Worm (Caenorhabditis elegans) whole organism, L4 larva: ENCODE data around the gene amx-1.
A peak's percentile ranks its signal among the peaks of the same experiment; 100 is the strongest.

Source experiments
- F26F4.8 ChIP-seq: fragments of 200-800 bp; sonication (Bioruptor generic); conservative IDR thresholded peaks from 2 replicates; pipeline ENCODE4 v1.3.6; 2022; ENCODE audit warnings: missing genetic modification characterization, missing compliant biosample characterization
- F44E2.7 ChIP-seq: fragments of 200-800 bp; sonication (Bioruptor generic); IDR thresholded peaks from 2 replicates; pipeline ENCODE4 v2.1.2; 2022; ENCODE audit warnings: missing genetic modification characterization, missing compliant biosample characterization
- F49E8.2 ChIP-seq: sonication (generic microtip); optimal IDR thresholded peaks from 2 replicates; lab custom pipeline; 2016; ENCODE audit warnings: missing compliant biosample characterization, mild to moderate bottlenecking, missing genetic modification characterization, borderline replicate concordance
- T20F7.1 ChIP-seq: fragments of 200-800 bp; sonication (Bioruptor generic); optimal IDR thresholded peaks from 2 replicates; lab custom pipeline; 2018; ENCODE audit warnings: mild to moderate bottlenecking, missing genetic modification characterization, missing compliant biosample characterization
- Y105C5A.15 ChIP-seq: fragments of 200-800 bp; sonication (Bioruptor generic); IDR thresholded peaks from 2 replicates; pipeline ENCODE4 v1.3.6; 2022; ENCODE audit warnings: missing genetic modification characterization, missing compliant biosample characterization
- Y75B8A.6 ChIP-seq: fragments of 200-800 bp; sonication (Bioruptor generic); IDR thresholded peaks from 2 replicates; pipeline ENCODE4 v1.3.6; 2022; ENCODE audit warnings: missing genetic modification reagents, missing genetic modification characterization, missing compliant biosample characterization
- ZK337.2 ChIP-seq: fragments of 200-800 bp; sonication (Bioruptor generic); IDR thresholded peaks from 2 replicates; pipeline ENCODE4 v1.3.6; 2022; ENCODE audit warnings: missing genetic modification reagents, missing genetic modification characterization, missing compliant biosample characterization
- ZK546.5 ChIP-seq, 2 experiments: sonication (generic microtip); optimal IDR thresholded peaks; 2 replicates each; lab custom pipeline; 2017; ENCODE audit warnings: missing biosample characterization in 2 of 2, missing genetic modification characterization in 2 of 2
- aha-1 ChIP-seq: fragments of 150-350 bp; peaks from one replicate; lab custom pipeline; 2014; ENCODE audit warnings: missing biosample characterization, missing genetic modification characterization
- ama-1 ChIP-seq: fragments of 150-350 bp; optimal IDR thresholded peaks from 2 replicates; lab custom pipeline; 2014; ENCODE audit warnings: inconsistent platforms, mixed read lengths
- arid-1 ChIP-seq: fragments of 200-800 bp; sonication (Bioruptor generic); conservative IDR thresholded peaks from 2 replicates; pipeline ENCODE4 v1.3.6; 2022; ENCODE audit warnings: missing genetic modification reagents, missing genetic modification characterization, missing compliant biosample characterization
- attf-4 ChIP-seq: sonication (generic microtip); optimal IDR thresholded peaks from 3 replicates; lab custom pipeline; 2017; ENCODE audit warnings: missing biosample characterization, missing genetic modification characterization
- ceh-32 ChIP-seq: sonication (generic microtip); optimal IDR thresholded peaks from 2 replicates; lab custom pipeline; 2016; ENCODE audit warnings: mild to moderate bottlenecking, missing genetic modification characterization, missing compliant biosample characterization; ENCODE audit not compliant: poor library complexity
- cey-2 ChIP-seq: sonication (generic microtip); optimal IDR thresholded peaks from 3 replicates; lab custom pipeline; 2017; ENCODE audit warnings: missing genetic modification characterization, mild to moderate bottlenecking, missing compliant biosample characterization, antibody characterized with exemption, borderline replicate concordance; ENCODE audit not compliant: insufficient read depth
- daf-16 ChIP-seq, 3 experiments: sonication (generic microtip); optimal IDR thresholded peaks; 2 replicates each; lab custom pipeline; 2016 to 2017; ENCODE audit warnings: missing genetic modification characterization in 3 of 3, missing genetic modification reagents in 3 of 3, mild to moderate bottlenecking in 2 of 3, missing compliant biosample characterization in 2 of 3, missing biosample characterization in 1 of 3, moderate library complexity in 1 of 3
- dmd-8 ChIP-seq: fragments of 200-800 bp; sonication (Bioruptor generic); IDR thresholded peaks from 2 replicates; pipeline ENCODE4 v1.3.6; 2022; ENCODE audit warnings: missing genetic modification characterization, missing compliant biosample characterization
- dpl-1 ChIP-seq: fragments of 150-350 bp; optimal IDR thresholded peaks from 2 replicates; lab custom pipeline; 2014; ENCODE audit warnings: missing biosample characterization, missing genetic modification reagents, missing genetic modification characterization
- duxl-1 ChIP-seq: sonication (generic microtip); optimal IDR thresholded peaks from 2 replicates; lab custom pipeline; 2016; ENCODE audit warnings: mild to moderate bottlenecking, missing genetic modification characterization, moderate library complexity, missing compliant biosample characterization; ENCODE audit not compliant: poor library complexity
- fos-1 ChIP-seq: fragments of 150-350 bp; optimal IDR thresholded peaks from 2 replicates; lab custom pipeline; 2014; ENCODE audit warnings: missing biosample characterization, missing genetic modification characterization
- hif-1 ChIP-seq, 2 experiments: sonication (generic microtip); optimal IDR thresholded peaks; 2 replicates each; lab custom pipeline; 2016 to 2017; ENCODE audit warnings: missing compliant biosample characterization in 2 of 2, missing genetic modification characterization in 2 of 2, missing genetic modification reagents in 2 of 2, missing genotype in 2 of 2, mild to moderate bottlenecking in 1 of 2
- hlh-30 ChIP-seq: sonication (generic microtip); optimal IDR thresholded peaks from 2 replicates; lab custom pipeline; 2017; ENCODE audit warnings: antibody characterized with exemption, mild to moderate bottlenecking, missing genetic modification characterization, missing compliant biosample characterization; ENCODE audit not compliant: insufficient read depth
- lim-7 ChIP-seq: fragments of 200-800 bp; sonication (Bioruptor generic); IDR thresholded peaks from 2 replicates; pipeline ENCODE4 v1.3.6; 2022; ENCODE audit warnings: missing genetic modification characterization, missing compliant biosample characterization
- lin-1 ChIP-seq: fragments of 200-800 bp; sonication (Bioruptor generic); IDR thresholded peaks from 2 replicates; pipeline ENCODE4 v1.3.6; 2022; ENCODE audit warnings: missing genetic modification reagents, missing genetic modification characterization, missing compliant biosample characterization
- lin-39 ChIP-seq: fragments of 150-350 bp; optimal IDR thresholded peaks from 2 replicates; lab custom pipeline; 2014; ENCODE audit warnings: missing biosample characterization, missing genetic modification reagents, missing genetic modification characterization
- mdl-1 ChIP-seq, 2 experiments: fragments of 150-350 bp in 1 of 2; sonication (generic microtip) in 1 of 2; optimal IDR thresholded peaks; 2 replicates each; lab custom pipeline; 2014 to 2017; ENCODE audit warnings: missing biosample characterization in 2 of 2, missing genetic modification characterization in 2 of 2
- mdt-29 ChIP-seq: fragments of 200-800 bp; sonication (Bioruptor generic); IDR thresholded peaks from 2 replicates; pipeline ENCODE4 v1.3.6; 2022; ENCODE audit warnings: missing genetic modification reagents, missing genetic modification characterization, missing compliant biosample characterization
- mep-1 ChIP-seq: fragments of 150-350 bp; sonication (generic microtip); optimal IDR thresholded peaks from 3 replicates; lab custom pipeline; 2014; ENCODE audit warnings: missing biosample characterization, missing genetic modification characterization
- mxl-2 ChIP-seq: fragments of 200-800 bp; sonication (Bioruptor generic); conservative IDR thresholded peaks from 2 replicates; pipeline ENCODE4 v1.3.6; 2022; ENCODE audit warnings: missing genetic modification reagents, missing genetic modification characterization, missing compliant biosample characterization
- nhr-10 ChIP-seq: fragments of 150-350 bp; optimal IDR thresholded peaks from 2 replicates; lab custom pipeline; 2014; ENCODE audit warnings: missing biosample characterization, missing genetic modification characterization
- nhr-11 ChIP-seq: fragments of 150-350 bp; optimal IDR thresholded peaks from 2 replicates; lab custom pipeline; 2014; ENCODE audit warnings: missing biosample characterization, missing genetic modification characterization
- nhr-28 ChIP-seq: fragments of 150-350 bp; optimal IDR thresholded peaks from 2 replicates; lab custom pipeline; 2014; ENCODE audit warnings: missing biosample characterization, missing genetic modification characterization
- nhr-41 ChIP-seq: fragments of 200-800 bp; sonication (Bioruptor generic); IDR thresholded peaks from 2 replicates; pipeline ENCODE4 v1.3.6; 2022; ENCODE audit warnings: missing genetic modification reagents, missing genetic modification characterization, missing compliant biosample characterization
- nhr-6 ChIP-seq: fragments of 150-350 bp; optimal IDR thresholded peaks from 2 replicates; lab custom pipeline; 2014; ENCODE audit warnings: missing biosample characterization, missing genetic modification characterization
- php-3 ChIP-seq: fragments of 200-800 bp; sonication (Bioruptor generic); IDR thresholded peaks from 2 replicates; pipeline ENCODE4 v1.3.6; 2022; ENCODE audit warnings: missing genetic modification reagents, missing genetic modification characterization, missing compliant biosample characterization
- pqm-1 ChIP-seq: sonication (generic microtip); optimal IDR thresholded peaks from 2 replicates; lab custom pipeline; 2017; ENCODE audit warnings: missing biosample characterization, missing genetic modification characterization
- sdz-12 ChIP-seq: fragments of 200-800 bp; sonication (Bioruptor generic); optimal IDR thresholded peaks from 2 replicates; lab custom pipeline; 2018; ENCODE audit warnings: mild to moderate bottlenecking, missing genetic modification characterization, missing compliant biosample characterization
- set-16 ChIP-seq: fragments of 200-800 bp; sonication (Bioruptor generic); IDR thresholded peaks from 2 replicates; pipeline ENCODE4 v1.3.6; 2022; ENCODE audit warnings: missing genetic modification reagents, missing genetic modification characterization, missing compliant biosample characterization
- spr-3 ChIP-seq: fragments of 200-800 bp; sonication (Bioruptor generic); optimal IDR thresholded peaks from 2 replicates; lab custom pipeline; 2018; ENCODE audit warnings: mild to moderate bottlenecking, missing genetic modification characterization, missing compliant biosample characterization
- tag-97 ChIP-seq: fragments of 200-800 bp; sonication (Bioruptor generic); IDR thresholded peaks from 2 replicates; pipeline ENCODE4 v1.3.6; 2022; ENCODE audit warnings: missing genetic modification characterization, missing compliant biosample characterization
- tra-1 ChIP-seq: fragments of 200-800 bp; sonication (Bioruptor generic); IDR thresholded peaks from 2 replicates; pipeline ENCODE4 v1.3.6; 2022; ENCODE audit warnings: missing genetic modification reagents, missing genetic modification characterization, missing compliant biosample characterization
- unc-62 ChIP-seq, 3 experiments: fragments of 150-350 bp in 1 of 3; sonication (generic microtip); optimal IDR thresholded peaks in 2 of 3; peaks in 1 of 3; 1 replicate in 1 of 3; 2 replicates in 2 of 3; lab custom pipeline; 2014 to 2017; ENCODE audit warnings: missing biosample characterization in 3 of 3, missing genetic modification characterization in 3 of 3, missing genetic modification reagents in 3 of 3, missing genotype in 1 of 3
- vab-7 ChIP-seq: fragments of 200-800 bp; sonication (Bioruptor generic); IDR thresholded peaks from 2 replicates; pipeline ENCODE4 v1.3.6; 2022; ENCODE audit warnings: missing genetic modification reagents, missing genetic modification characterization, missing compliant biosample characterization
- zag-1 ChIP-seq: fragments of 150-350 bp; optimal IDR thresholded peaks from 2 replicates; lab custom pipeline; 2014; ENCODE audit warnings: missing biosample characterization, missing genetic modification characterization
- zfp-2 ChIP-seq: sonication (generic microtip); optimal IDR thresholded peaks from 2 replicates; lab custom pipeline; 2016; ENCODE audit warnings: mild to moderate bottlenecking, missing genetic modification characterization, missing compliant biosample characterization
- ztf-11 ChIP-seq: fragments of 150-350 bp; optimal IDR thresholded peaks from 2 replicates; lab custom pipeline; 2014; ENCODE audit warnings: missing biosample characterization, missing genetic modification characterization

The amx-1 gene

ce11 chrIII:3814421-3814820 lies 7.8 kb upstream of the amx-1 start:
- TF ChIP-seq unc-62 (GFP tag; optimal IDR thresholded peaks at IDR 0.05 in 1 of 2; lab: Kevin White, UChicago) (peak in 1 of 2 experiments; percentile 94), unc-62 (tag; optimal IDR thresholded peaks at IDR 0.05; lab: Kevin White, UChicago) (no peak), daf-16 (GFP tag; optimal IDR thresholded peaks at IDR 0.05; lab: Kevin White, UChicago) (no peak), daf-16 (tag; optimal IDR thresholded peaks at IDR 0.05; lab: Kevin White, UChicago) (no peak)

- TF ChIP-seq unc-62 (GFP tag; optimal IDR thresholded peaks at IDR 0.05 in 1 of 2; lab: Kevin White, UChicago) (no peak), unc-62 (tag; optimal IDR thresholded peaks at IDR 0.05; lab: Kevin White, UChicago) (no peak), F49E8.2 (tag; lab: Kevin White, UChicago) (no peak), spr-3 (GFP tag; lab: Kevin White, UChicago) (no peak), lin-39 (tag; lab: Kevin White, UChicago) (no peak), pqm-1 (tag; lab: Kevin White, UChicago) (no peak), cey-2 (tag; lab: Kevin White, UChicago) (no peak), tra-1 (GFP tag; lab: Robert Waterston, UW) (no peak), sdz-12 (GFP tag; lab: Kevin White, UChicago) (no peak), fos-1 (tag; lab: Kevin White, UChicago) (no peak), attf-4 (tag; lab: Kevin White, UChicago) (no peak), hif-1 (tag; optimal IDR thresholded peaks at IDR 0.05; lab: Kevin White, UChicago) (no peak), ZK546.5 (tag; optimal IDR thresholded peaks at IDR 0.05; lab: Kevin White, UChicago) (no peak), mxl-2 (no peak), mep-1 (tag; lab: Kevin White, UChicago) (no peak), tag-97 (GFP tag; lab: Robert Waterston, UW) (no peak), T20F7.1 (GFP tag; lab: Kevin White, UChicago) (no peak), mdt-29 (GFP tag; lab: Robert Waterston, UW) (no peak), ztf-11 (tag; lab: Kevin White, UChicago) (no peak), mdl-1 (tag; optimal IDR thresholded peaks at IDR 0.05; lab: Kevin White, UChicago) (no peak), dpl-1 (GFP tag; lab: Kevin White, UChicago) (no peak)
Measured at ce11 chrIII:3819579-3819978, 2.6 kb upstream of the amx-1 start, which contains the start of gene dpy-27. Gene dpy-27, minus strand, starts transcription at chrIII:3819679.

ce11 chrIII:3820134-3820533 lies 2.1 kb upstream of the amx-1 start:
- TF ChIP-seq hlh-30 (tag; lab: Kevin White, UChicago) (peak; percentile 93), nhr-11 (tag; lab: Kevin White, UChicago) (peak; percentile 23), dmd-8 (GFP tag; lab: Robert Waterston, UW) (no peak), F44E2.7 (GFP tag; lab: Robert Waterston, UW) (no peak), Y105C5A.15 (GFP tag; lab: Robert Waterston, UW) (no peak), sdz-12 (GFP tag; lab: Kevin White, UChicago) (no peak), T20F7.1 (GFP tag; lab: Kevin White, UChicago) (no peak), duxl-1 (tag; lab: Kevin White, UChicago) (no peak), ceh-32 (tag; lab: Kevin White, UChicago) (no peak), arid-1 (GFP tag; lab: Robert Waterston, UW) (0 out of 2 replicates have a peak, but pooled peaks have one; percentile 32), mep-1 (tag; lab: Kevin White, UChicago) (peak; percentile 77), zfp-2 (tag; lab: Kevin White, UChicago) (no peak), nhr-10 (tag; lab: Kevin White, UChicago) (no peak), ZK337.2 (GFP tag; lab: Robert Waterston, UW) (no peak), set-16 (peak; percentile 31; the same call in 1 of the 2 replicates), lin-1 (no peak), vab-7 (GFP tag; lab: Robert Waterston, UW) (no peak), Y75B8A.6 (no peak), ama-1 (lab: Kevin White, UChicago) (no peak), nhr-28 (peak; percentile 89), php-3 (GFP tag; lab: Robert Waterston, UW) (no peak), nhr-41 (GFP tag; lab: Robert Waterston, UW) (peak; percentile 50; the same call in 1 of the 2 replicates), spr-3 (GFP tag; lab: Kevin White, UChicago) (no peak), nhr-6 (tag; lab: Kevin White, UChicago) (peak; percentile 69), zag-1 (tag; lab: Kevin White, UChicago) (no peak), F26F4.8 (no peak), unc-62 (GFP tag; optimal IDR thresholded peaks at IDR 0.05 in 1 of 2; lab: Kevin White, UChicago) (no peak), unc-62 (tag; optimal IDR thresholded peaks at IDR 0.05; lab: Kevin White, UChicago) (no peak), aha-1 (tag; lab: Kevin White, UChicago) (peak; percentile 61), lim-7 (no peak), daf-16 (GFP tag; optimal IDR thresholded peaks at IDR 0.05; lab: Kevin White, UChicago) (no peak), daf-16 (tag; optimal IDR thresholded peaks at IDR 0.05; lab: Kevin White, UChicago) (peak; percentile 12)
